Worm (Caenorhabditis elegans) whole organism, early embryonic: Measurements from ENCODE around the gene cyp-33C1.

Experiments used
- B0310.2 ChIP-seq: sonication (generic microtip); optimal IDR thresholded peaks from 2 replicates; lab custom pipeline; 2016; ENCODE audit warnings: mild to moderate bottlenecking, missing genetic modification characterization, missing compliant biosample characterization
- F13C5.2 ChIP-seq: sonication (generic microtip); optimal IDR thresholded peaks from 2 replicates; lab custom pipeline; 2017; ENCODE audit warnings: mild to moderate bottlenecking, missing genetic modification characterization, inconsistent platforms, missing compliant biosample characterization
- aly-1 ChIP-seq: sonication (generic microtip); optimal IDR thresholded peaks from 2 replicates; lab custom pipeline; 2016; ENCODE audit warnings: missing genetic modification characterization, missing compliant biosample characterization
- ama-1 ChIP-seq: fragments of 150-350 bp; optimal IDR thresholded peaks from 2 replicates; lab custom pipeline; 2014
- ceh-13 ChIP-seq: fragments of 200-800 bp; sonication (Bioruptor generic); optimal IDR thresholded peaks from 2 replicates; lab custom pipeline; 2018; ENCODE audit warnings: mild to moderate bottlenecking, missing genetic modification characterization, missing compliant biosample characterization
- ceh-36 ChIP-seq: sonication (generic microtip); optimal IDR thresholded peaks from 2 replicates; lab custom pipeline; 2016; ENCODE audit warnings: missing genetic modification characterization, inconsistent platforms, missing compliant biosample characterization
- ets-7 ChIP-seq: sonication (generic microtip); optimal IDR thresholded peaks from 2 replicates; lab custom pipeline; 2016; ENCODE audit warnings: missing genotype, missing genetic modification characterization, missing compliant biosample characterization
- flt-1 ChIP-seq: fragments of 200-800 bp; sonication (Bioruptor generic); IDR thresholded peaks from 2 replicates; pipeline ENCODE4 v1.3.6; 2022; ENCODE audit warnings: missing genetic modification characterization, missing compliant biosample characterization
- hmbx-1 ChIP-seq: sonication (generic microtip); optimal IDR thresholded peaks from 2 replicates; lab custom pipeline; 2016; ENCODE audit warnings: mild to moderate bottlenecking, missing genetic modification characterization, missing compliant biosample characterization
- hmg-4 ChIP-seq: fragments of 200-800 bp; sonication (Bioruptor generic); optimal IDR thresholded peaks from 2 replicates; lab custom pipeline; 2018; ENCODE audit warnings: mild to moderate bottlenecking, missing genetic modification characterization, missing compliant biosample characterization
- hnd-1 ChIP-seq: sonication (generic microtip); optimal IDR thresholded peaks from 2 replicates; lab custom pipeline; 2016; ENCODE audit warnings: missing genetic modification characterization, missing compliant biosample characterization
- pes-1 ChIP-seq: fragments of 200-800 bp; sonication (Bioruptor generic); IDR thresholded peaks from 2 replicates; pipeline ENCODE4 v1.3.6; 2022; ENCODE audit warnings: missing genetic modification reagents, missing genetic modification characterization, missing compliant biosample characterization
- scrt-1 ChIP-seq: fragments of 200-800 bp; sonication (Bioruptor generic); IDR thresholded peaks from 2 replicates; pipeline ENCODE4 v1.3.6; 2022; ENCODE audit warnings: missing genetic modification characterization, missing compliant biosample characterization
- sea-1 ChIP-seq: fragments of 200-800 bp; sonication (Bioruptor generic); conservative IDR thresholded peaks from 2 replicates; pipeline ENCODE4 v1.3.6; 2022; ENCODE audit warnings: missing genetic modification characterization, missing compliant biosample characterization
- tbx-11 ChIP-seq: fragments of 200-800 bp; sonication (Bioruptor generic); IDR thresholded peaks from 2 replicates; pipeline ENCODE4 v1.3.6; 2022; ENCODE audit warnings: missing genetic modification characterization, missing compliant biosample characterization
- tbx-37 ChIP-seq: fragments of 200-800 bp; sonication (Bioruptor generic); conservative IDR thresholded peaks from 2 replicates; pipeline ENCODE4 v1.3.6; 2022; ENCODE audit warnings: missing genetic modification reagents, missing genetic modification characterization, missing compliant biosample characterization
- tra-4 ChIP-seq: sonication (generic microtip); optimal IDR thresholded peaks from 2 replicates; lab custom pipeline; 2017; ENCODE audit warnings: missing genetic modification characterization, missing compliant biosample characterization

Gene cyp-33C1

ce11 chrV:2214428-2215038, 35.2 kb downstream of the cyp-33C1 start, which contains the start of gene nhr-184:
nhr-184 (minus strand) TSS chrV:2214478.
- no peak for TF ChIP-seq tbx-11 (GFP tag; lab: Robert Waterston, UW)
- TF ChIP-seq F13C5.2 (tag; lab: Kevin White, UChicago): no peak
- TF ChIP-seq pes-1 (GFP tag; lab: Robert Waterston, UW): no peak
- TF ChIP-seq ets-7 (tag; lab: Kevin White, UChicago): no peak
- TF ChIP-seq hmg-4 (GFP tag; lab: Kevin White, UChicago): no peak
- TF ChIP-seq B0310.2 (tag; lab: Kevin White, UChicago): no peak
- no peak for TF ChIP-seq aly-1 (tag; lab: Kevin White, UChicago)
- TF ChIP-seq sea-1 (GFP tag; lab: Robert Waterston, UW): no peak
- TF ChIP-seq ceh-36 (tag; lab: Kevin White, UChicago): no peak

ce11 chrV:2215352-2215751, 36.0 kb downstream of the cyp-33C1 start, which contains the start of gene nstp-8:
nstp-8 (plus strand) TSS chrV:2215652.
- no peak for TF ChIP-seq ets-7 (tag; lab: Kevin White, UChicago)
- TF ChIP-seq scrt-1 (GFP tag; lab: Robert Waterston, UW): no peak
- no peak for TF ChIP-seq tbx-37 (GFP tag; lab: Robert Waterston, UW)

ce11 chrV:2216927-2217326, 37.6 kb downstream of the cyp-33C1 start:
- no peak for TF ChIP-seq scrt-1 (GFP tag; lab: Robert Waterston, UW)
- TF ChIP-seq hmg-4 (GFP tag; lab: Kevin White, UChicago): no peak
- TF ChIP-seq tbx-37 (GFP tag; lab: Robert Waterston, UW): no peak
- no peak for TF ChIP-seq ceh-36 (tag; lab: Kevin White, UChicago)
- no peak for TF ChIP-seq ets-7 (tag; lab: Kevin White, UChicago)
- no peak for TF ChIP-seq ceh-13

ce11 chrV:2218803-2219202, 39.5 kb downstream of the cyp-33C1 start, which contains the start of gene nhr-56:
nhr-56 (plus strand) TSS chrV:2219004.
- TF ChIP-seq scrt-1 (GFP tag; lab: Robert Waterston, UW) (no peak), aly-1 (tag; lab: Kevin White, UChicago) (no peak), ama-1 (lab: Kevin White, UChicago) (no peak), tbx-37 (GFP tag; lab: Robert Waterston, UW) (no peak), tbx-11 (GFP tag; lab: Robert Waterston, UW) (no peak), hmbx-1 (tag; lab: Kevin White, UChicago) (no peak), hnd-1 (tag; lab: Kevin White, UChicago) (no peak), B0310.2 (tag; lab: Kevin White, UChicago) (no peak), F13C5.2 (tag; lab: Kevin White, UChicago) (no peak), hmg-4 (GFP tag; lab: Kevin White, UChicago) (no peak), ceh-13 (no peak), sea-1 (GFP tag; lab: Robert Waterston, UW) (no peak), tra-4 (tag; lab: Kevin White, UChicago) (no peak), pes-1 (GFP tag; lab: Robert Waterston, UW) (no peak)

- TF ChIP-seq tbx-37 (GFP tag; lab: Robert Waterston, UW): no peak
- no peak for TF ChIP-seq hmg-4 (GFP tag; lab: Kevin White, UChicago)
- TF ChIP-seq B0310.2 (tag; lab: Kevin White, UChicago): no peak
- no peak for TF ChIP-seq hmbx-1 (tag; lab: Kevin White, UChicago)
- TF ChIP-seq tra-4 (tag; lab: Kevin White, UChicago): no peak
- no peak for TF ChIP-seq ama-1 (lab: Kevin White, UChicago)
- TF ChIP-seq pes-1 (GFP tag; lab: Robert Waterston, UW): no peak
- TF ChIP-seq F13C5.2 (tag; lab: Kevin White, UChicago): no peak
- no peak for TF ChIP-seq ceh-36 (tag; lab: Kevin White, UChicago)
- TF ChIP-seq ets-7 (tag; lab: Kevin White, UChicago): no peak
- no peak for TF ChIP-seq flt-1
- TF ChIP-seq ceh-13: no peak
- no peak for TF ChIP-seq scrt-1 (GFP tag; lab: Robert Waterston, UW)
Observed at ce11 chrV:2221764-2222163, 42.5 kb downstream of the cyp-33C1 start, which contains the start of gene nhr-128. nhr-128 (plus strand) TSS chrV:2222064.

- TF ChIP-seq ama-1 (lab: Kevin White, UChicago): no peak
- TF ChIP-seq flt-1: no peak
- no peak for TF ChIP-seq ceh-36 (tag; lab: Kevin White, UChicago)
- no peak for TF ChIP-seq scrt-1 (GFP tag; lab: Robert Waterston, UW)
- no peak for TF ChIP-seq hmbx-1 (tag; lab: Kevin White, UChicago)
- no peak for TF ChIP-seq tra-4 (tag; lab: Kevin White, UChicago)
- no peak for TF ChIP-seq aly-1 (tag; lab: Kevin White, UChicago)
- no peak for TF ChIP-seq pes-1 (GFP tag; lab: Robert Waterston, UW)
- no peak for TF ChIP-seq ceh-13
- no peak for TF ChIP-seq ets-7 (tag; lab: Kevin White, UChicago)
- no peak for TF ChIP-seq hnd-1 (tag; lab: Kevin White, UChicago)
- no peak for TF ChIP-seq hmg-4 (GFP tag; lab: Kevin White, UChicago)
Observed at ce11 chrV:2225130-2225529, 45.8 kb downstream of the cyp-33C1 start, which contains the start of gene nhr-103. nhr-103 (plus strand) TSS chrV:2225430.

ce11 chrV:2226903-2227302, 47.6 kb downstream of the cyp-33C1 start, which contains the start of gene nhr-18:
nhr-18 (plus strand) TSS chrV:2227203.
- TF ChIP-seq tbx-37 (GFP tag; lab: Robert Waterston, UW) (no peak), tra-4 (tag; lab: Kevin White, UChicago) (no peak), ama-1 (lab: Kevin White, UChicago) (no peak), scrt-1 (GFP tag; lab: Robert Waterston, UW) (no peak), tbx-11 (GFP tag; lab: Robert Waterston, UW) (no peak), hmbx-1 (tag; lab: Kevin White, UChicago) (no peak), F13C5.2 (tag; lab: Kevin White, UChicago) (no peak), B0310.2 (tag; lab: Kevin White, UChicago) (no peak), sea-1 (GFP tag; lab: Robert Waterston, UW) (no peak)
